Worm (Caenorhabditis elegans) whole organism, midembryonic: ENCODE measurements around the gene T28A11.2.

Experiments used
- med-1 ChIP-seq: sonication (generic microtip); optimal IDR thresholded peaks from 2 replicates; lab custom pipeline; 2017; ENCODE audit warnings: missing genetic modification characterization, mild to moderate bottlenecking, missing compliant biosample characterization, antibody characterized with exemption, missing genetic modification reagents; ENCODE audit not compliant: insufficient read depth
- tab-1 ChIP-seq: fragments of 200-800 bp; sonication (Bioruptor generic); IDR thresholded peaks from 2 replicates; pipeline ENCODE4 v1.3.6; 2022; ENCODE audit warnings: missing genetic modification characterization, missing compliant biosample characterization

- TF ChIP-seq tab-1 (GFP tag; lab: Robert Waterston, UW) (no peak), med-1 (GFP tag; lab: Kevin White, UChicago) (no peak)
Observed at ce11 chrV:3256051-3256450, 24.1 kb upstream of the T28A11.2 start, which contains the start of gene srt-63.
